Fruit fly (Drosophila melanogaster): ENCODE measurements around the gene CG32444.
A peak's percentile ranks its signal among the peaks of the same experiment; 100 is the strongest.

The CG32444 gene

DNA sequence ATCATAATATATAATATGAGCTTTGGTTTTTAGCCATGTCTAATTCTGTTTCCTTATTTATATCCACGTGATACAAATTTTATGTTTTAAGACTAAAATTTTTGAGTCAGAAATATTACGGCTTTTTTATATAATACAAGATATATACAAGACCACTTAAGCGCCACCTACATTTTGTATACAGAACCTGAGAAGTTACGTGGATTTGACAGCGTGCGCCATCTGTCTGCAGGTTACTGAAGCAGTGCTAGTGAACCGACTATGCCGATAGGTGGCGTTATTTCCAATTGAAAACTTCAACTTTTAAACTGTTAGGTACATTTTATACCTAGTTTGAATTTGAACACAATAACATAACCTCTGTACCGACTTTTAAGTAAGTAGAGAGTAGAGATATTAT lies 16.0 kb downstream of the CG32444 start (continued):
- TF ChIP-seq onecut (GFP tag; IDR thresholded peaks at IDR 0.05), result peak; percentile 63
- peak; percentile 46 for TF ChIP-seq CG10209 (GFP tag; optimal IDR thresholded peaks at IDR 0.05)
- TF ChIP-seq MTF-1 (GFP tag; optimal IDR thresholded peaks at IDR 0.05; ENCODE audit: borderline replicate concordance), result peak; percentile 27
- no peak for TF ChIP-seq CG11723 (GFP tag; optimal IDR thresholded peaks at IDR 0.05)
- peak; percentile 83 for TF ChIP-seq CG17829 (tag; optimal IDR thresholded peaks at IDR 0.05)
- TF ChIP-seq CG14667 (GFP tag; IDR thresholded peaks at IDR 0.05), result peak; percentile 61
- TF ChIP-seq peb (GFP tag; IDR thresholded peaks at IDR 0.05), result peak; percentile 39; the same call in 1 of the 2 replicates
- peak; percentile 18 for TF ChIP-seq CrebB (tag; optimal IDR thresholded peaks at IDR 0.05)
- TF ChIP-seq sr (GFP tag; IDR thresholded peaks at IDR 0.05), result no peak
- peak; percentile 21 for TF ChIP-seq ERR (GFP tag; optimal IDR thresholded peaks at IDR 0.05)
- no peak for TF ChIP-seq lbe (GFP tag; optimal IDR thresholded peaks at IDR 0.05)
- TF ChIP-seq CG43689 (GFP tag; IDR thresholded peaks at IDR 0.05), result no peak
- peak; percentile 81 for TF ChIP-seq sisA (GFP tag; IDR thresholded peaks at IDR 0.05)
- TF ChIP-seq ac (GFP tag; optimal IDR thresholded peaks at IDR 0.05), result no peak
- peak; percentile 59 for TF ChIP-seq Dad (GFP tag; optimal IDR thresholded peaks at IDR 0.05)
- TF ChIP-seq CG6683 (GFP tag; optimal IDR thresholded peaks at IDR 0.05), result no peak
- no peak for TF ChIP-seq YL-1 (GFP tag; optimal IDR thresholded peaks at IDR 0.05)
- TF ChIP-seq Mad (GFP tag; optimal IDR thresholded peaks at IDR 0.05), result peak; percentile 63
- no peak for TF ChIP-seq Sox100B (GFP tag; optimal IDR thresholded peaks at IDR 0.05)
- no peak for TF ChIP-seq Trl (optimal IDR thresholded peaks at IDR 0.05)
- peak; percentile 80 for TF ChIP-seq Trl (GFP tag; optimal IDR thresholded peaks at IDR 0.05)
- peak; percentile 88 for TF ChIP-seq Rfx (GFP tag; IDR thresholded peaks at IDR 0.05)
- TF ChIP-seq Jarid2 (GFP tag; optimal IDR thresholded peaks at IDR 0.05), result peak; percentile 35
- TF ChIP-seq CG7963 (GFP tag; IDR thresholded peaks at IDR 0.05; ENCODE audit: partially characterized antibody), result no peak
- peak; percentile 52 for TF ChIP-seq fd3F (GFP tag; optimal IDR thresholded peaks at IDR 0.05)
- peak; percentile 66 for TF ChIP-seq Side (GFP tag; optimal IDR thresholded peaks at IDR 0.05)
- TF ChIP-seq bsh (GFP tag; optimal IDR thresholded peaks at IDR 0.05), result peak in 1 of 2 experiments; percentile 69
- TF ChIP-seq Rx (GFP tag; IDR thresholded peaks at IDR 0.05), result 0 out of 2 replicates have a peak, but pooled peaks have one; percentile 12
- peak; percentile 62 for TF ChIP-seq CG10462 (GFP tag; optimal IDR thresholded peaks at IDR 0.05)
- peak; percentile 73 for TF ChIP-seq ase (GFP tag; IDR thresholded peaks at IDR 0.05)
- no peak; the same call in 2 of the 3 replicates for TF ChIP-seq H15 (GFP tag; IDR thresholded peaks at IDR 0.05)
- peak; percentile 83 for TF ChIP-seq tin (GFP tag; optimal IDR thresholded peaks at IDR 0.05)
- TF ChIP-seq esg (GFP tag; conservative IDR thresholded peaks at IDR 0.05), result no peak
- no peak for TF ChIP-seq CG31224 (GFP tag; IDR thresholded peaks at IDR 0.05)
- peak; percentile 36 for TF ChIP-seq CG4707 (GFP tag; optimal IDR thresholded peaks at IDR 0.05)
- TF ChIP-seq scrt (GFP tag; optimal IDR thresholded peaks at IDR 0.05), result no peak
- no peak for TF ChIP-seq Sin3A (optimal IDR thresholded peaks at IDR 0.05)
- TF ChIP-seq hkb (optimal IDR thresholded peaks at IDR 0.05), result no peak
- peak; percentile 55; the same call in 1 of the 2 replicates for TF ChIP-seq hkb (GFP tag; IDR thresholded peaks at IDR 0.05)
- TF ChIP-seq CG6272 (GFP tag; IDR thresholded peaks at IDR 0.05), result no peak
- TF ChIP-seq Six4 (GFP tag; optimal IDR thresholded peaks at IDR 0.05), result peak; percentile 59
- peak; percentile 70 for TF ChIP-seq CG1233 (GFP tag; optimal IDR thresholded peaks at IDR 0.05)
- peak; percentile 36 for TF ChIP-seq tio (GFP tag; optimal IDR thresholded peaks at IDR 0.05)
- peak; percentile 55 for TF ChIP-seq CG2875 (GFP tag; optimal IDR thresholded peaks at IDR 0.05)
- no peak for TF ChIP-seq CG11696 (GFP tag; IDR thresholded peaks at IDR 0.05)
- TF ChIP-seq fru (optimal IDR thresholded peaks at IDR 0.05), result no peak
- no peak for TF ChIP-seq hth (optimal IDR thresholded peaks at IDR 0.05)
- TF ChIP-seq gsb-n (tag; optimal IDR thresholded peaks at IDR 0.05), result peak; percentile 31
- no peak for TF ChIP-seq klu (GFP tag; IDR thresholded peaks at IDR 0.05)
- TF ChIP-seq CG9932 (GFP tag; IDR thresholded peaks at IDR 0.05), result peak; percentile 85
- no peak for TF ChIP-seq CG3995 (GFP tag; optimal IDR thresholded peaks at IDR 0.05)
- TF ChIP-seq BEAF-32 (GFP tag; optimal IDR thresholded peaks at IDR 0.05), result no peak
- no peak for TF ChIP-seq gfzf (GFP tag; optimal IDR thresholded peaks at IDR 0.05)
